Fruit fly (Drosophila melanogaster): ENCODE measurements around the gene CG31668.

dm6 chr2L:2190684-2191083 is 15.3 kb downstream of the CG31668 start:
- no peak for TF ChIP-seq br (GFP tag; optimal IDR thresholded peaks at IDR 0.05)
- no peak for TF ChIP-seq psq (GFP tag; optimal IDR thresholded peaks at IDR 0.05)
- TF ChIP-seq Mio (GFP tag; optimal IDR thresholded peaks at IDR 0.05) = no peak
- no peak for TF ChIP-seq fru (GFP tag; optimal IDR thresholded peaks at IDR 0.05)
- no peak for TF ChIP-seq Jra (GFP tag; optimal IDR thresholded peaks at IDR 0.05)
- TF ChIP-seq pan (optimal IDR thresholded peaks at IDR 0.05) = no peak
- TF ChIP-seq Rel (GFP tag; optimal IDR thresholded peaks at IDR 0.05) = no peak
- peak; percentile 87 for TF ChIP-seq Rel (tag; optimal IDR thresholded peaks at IDR 0.05)
- TF ChIP-seq OdsH (GFP tag; optimal IDR thresholded peaks at IDR 0.05) = no peak
- TF ChIP-seq woc (GFP tag; optimal IDR thresholded peaks at IDR 0.05) = no peak
- no peak for TF ChIP-seq Abd-B (GFP tag; optimal IDR thresholded peaks at IDR 0.05)
- TF ChIP-seq tai (GFP tag; optimal IDR thresholded peaks at IDR 0.05) = no peak
- TF ChIP-seq N (GFP tag; optimal IDR thresholded peaks at IDR 0.05) = no peak

Measured in whole organism, wandering third instar larva.